Worm (Caenorhabditis elegans): Measurements from ENCODE around the gene egl-43.
A peak's percentile ranks its signal among the peaks of the same experiment; 100 is the strongest.

egl-43 gene

ce11 chrII:9931012-9931411 lies 24.0 kb upstream of the egl-43 start (continued):
- TF ChIP-seq ceh-8 (GFP tag; optimal IDR thresholded peaks at IDR 0.05) (no peak), nhr-71 (tag; optimal IDR thresholded peaks at IDR 0.05) (peak; percentile 82), nhr-84 (tag; optimal IDR thresholded peaks at IDR 0.05) (no peak), pax-3 (tag; optimal IDR thresholded peaks at IDR 0.05) (peak; percentile 41), pag-3 (tag; optimal IDR thresholded peaks at IDR 0.05; ENCODE audit: borderline replicate concordance, insufficient read depth) (no peak), fkh-8 (tag; optimal IDR thresholded peaks at IDR 0.05) (peak; percentile 57), egl-27 (tag; optimal IDR thresholded peaks at IDR 0.05) (no peak), lin-15B (tag; optimal IDR thresholded peaks at IDR 0.05) (peak; percentile 48), blmp-1 (tag; optimal IDR thresholded peaks at IDR 0.05) (no peak), tlp-1 (tag; optimal IDR thresholded peaks at IDR 0.05) (no peak), mab-9 (GFP tag; IDR thresholded peaks at IDR 0.05) (0 out of 2 replicates have a peak, but pooled peaks have one; percentile 21), ztf-4 (tag; optimal IDR thresholded peaks at IDR 0.05) (no peak), aha-1 (tag; optimal IDR thresholded peaks at IDR 0.05) (no peak), nhr-85 (tag) (peak; percentile 63), vab-15 (tag; optimal IDR thresholded peaks at IDR 0.05) (no peak), hpl-2 (GFP tag; optimal IDR thresholded peaks at IDR 0.05) (no peak), efl-1 (optimal IDR thresholded peaks at IDR 0.05) (peak; percentile 60 to 70), efl-1 (GFP tag; optimal IDR thresholded peaks at IDR 0.05 in 1 of 2) (peak; percentile 39 to 95), isw-1 (GFP tag; IDR thresholded peaks at IDR 0.05) (peak; percentile 63), zip-4 (GFP tag; optimal IDR thresholded peaks at IDR 0.05) (no peak), elt-2 (tag; optimal IDR thresholded peaks at IDR 0.05) (no peak), lin-14 (GFP tag; optimal IDR thresholded peaks at IDR 0.05) (peak; percentile 82), nhr-237 (tag; optimal IDR thresholded peaks at IDR 0.05) (no peak), lsy-2 (tag; optimal IDR thresholded peaks at IDR 0.05) (peak; percentile 24 to 57), unc-98 (GFP tag; IDR thresholded peaks at IDR 0.05) (peak; percentile 55; the same call in 1 of the 2 replicates), ceh-82 (tag; optimal IDR thresholded peaks at IDR 0.05) (peak in 1 of 3 experiments; percentile 18), nhr-11 (tag; optimal IDR thresholded peaks at IDR 0.05) (peak; percentile 23), nhr-47 (tag; optimal IDR thresholded peaks at IDR 0.05) (peak; percentile 68), pqm-1 (tag; optimal IDR thresholded peaks at IDR 0.05) (no peak), xbp-1 (tag; optimal IDR thresholded peaks at IDR 0.05) (peak; percentile 36), efl-3 (GFP tag; optimal IDR thresholded peaks at IDR 0.05) (no peak), ceh-88 (GFP tag; IDR thresholded peaks at IDR 0.05) (no peak; the same call in 1 of the 2 replicates), grh-1 (GFP tag; IDR thresholded peaks at IDR 0.05) (no peak), alr-1 (tag; optimal IDR thresholded peaks at IDR 0.05; ENCODE audit: borderline replicate concordance) (no peak), mdl-1 (tag; optimal IDR thresholded peaks at IDR 0.05) (peak in 1 of 2 experiments; percentile 1), irx-1 (tag; optimal IDR thresholded peaks at IDR 0.05) (peak; percentile 39), snu-23 (GFP tag; optimal IDR thresholded peaks at IDR 0.05) (peak; percentile 59), zag-1 (tag; optimal IDR thresholded peaks at IDR 0.05) (no peak), ets-5 (GFP tag; IDR thresholded peaks at IDR 0.05) (no peak), dpl-1 (GFP tag; optimal IDR thresholded peaks at IDR 0.05) (peak; percentile 25 to 45 (median 37)), swsn-7 (tag; optimal IDR thresholded peaks at IDR 0.05) (peak; percentile 44), unc-130 (tag; optimal IDR thresholded peaks at IDR 0.05) (no peak), rnt-1 (tag; optimal IDR thresholded peaks at IDR 0.05) (peak; percentile 84), unc-62 (GFP tag; optimal IDR thresholded peaks at IDR 0.05) (no peak), nhr-19 (GFP tag; conservative IDR thresholded peaks at IDR 0.05) (peak; percentile 57), tbx-2 (tag; optimal IDR thresholded peaks at IDR 0.05) (peak; percentile 68), ces-1 (GFP tag; optimal IDR thresholded peaks at IDR 0.05) (no peak), C34B4.2 (tag; optimal IDR thresholded peaks at IDR 0.05) (no peak), mep-1 (tag; optimal IDR thresholded peaks at IDR 0.05) (no peak), elt-3 (tag; optimal IDR thresholded peaks at IDR 0.05) (no peak), mef-2 (tag; optimal IDR thresholded peaks at IDR 0.05) (no peak), nhr-77 (tag; optimal IDR thresholded peaks at IDR 0.05) (peak; percentile 6), jun-1 (tag; optimal IDR thresholded peaks at IDR 0.05) (peak; percentile 18)
